Fruit fly (Drosophila melanogaster): Measurements from ENCODE around the gene CG31606.

- TF ChIP-seq bigmax (GFP tag; optimal IDR thresholded peaks at IDR 0.05), result no peak
- TF ChIP-seq CG4424 (GFP tag; optimal IDR thresholded peaks at IDR 0.05), result no peak
- TF ChIP-seq CG11504 (tag; optimal IDR thresholded peaks at IDR 0.05), result no peak
- no peak for TF ChIP-seq CHES-1-like (GFP tag; optimal IDR thresholded peaks at IDR 0.05)
Observed at dm6 chr2L:8196757-8197530, 49.5 kb downstream of the CG31606 start, which contains the start of the genes CG8475 and CG8460.

Measured in whole organism, embryonic.